Worm (Caenorhabditis elegans) whole organism, L4/young adult: Measurements from ENCODE around the gene F49C12.12.

Experiments
- W03F9.2 ChIP-seq: fragments of 150-350 bp; optimal IDR thresholded peaks from 2 replicates; lab custom pipeline; 2014; ENCODE audit warnings: missing biosample characterization, missing genetic modification characterization
- him-1 ChIP-seq: sonication (generic microtip); optimal IDR thresholded peaks from 2 replicates; lab custom pipeline; 2016; ENCODE audit warnings: missing genotype, missing genetic modification reagents, missing genetic modification characterization, missing compliant biosample characterization

- TF ChIP-seq W03F9.2 (no peak), him-1 (tag; lab: Kevin White, UChicago) (no peak)
Observed at ce11 chrIV:9310935-9311566, 9.8 kb downstream of the F49C12.12 start.
